Fruit fly (Drosophila melanogaster) whole organism, embryonic: Measurements from ENCODE around the gene Hex-t2.

Source experiments
- B-H1 ChIP-seq: fragments of 200-800 bp; sonication (Bioruptor generic); IDR thresholded peaks from 3 replicates; pipeline ENCODE4 v1.3.6; 2022; ENCODE audit warnings: missing biosample characterization, missing genetic modification characterization
- CG10274 ChIP-seq: fragments of 200-800 bp; sonication (Bioruptor generic); optimal IDR thresholded peaks from 3 replicates; lab custom pipeline; 2017; ENCODE audit warnings: missing biosample characterization, mild to moderate bottlenecking, missing genetic modification characterization
- CG11398 ChIP-seq: fragments of 200-800 bp; sonication (Bioruptor generic); optimal IDR thresholded peaks from 2 replicates; lab custom pipeline; 2016; ENCODE audit warnings: missing biosample characterization, missing genetic modification characterization
- CG13424 ChIP-seq: fragments of 200-800 bp; sonication (Bioruptor generic); optimal IDR thresholded peaks from 2 replicates; lab custom pipeline; 2019; ENCODE audit warnings: missing biosample characterization, mild to moderate bottlenecking, missing genetic modification characterization, moderate library complexity
- CG16779 ChIP-seq: fragments of 200-800 bp; sonication (Bioruptor generic); IDR thresholded peaks from 2 replicates; pipeline ENCODE4 v1.3.6; 2022; ENCODE audit warnings: missing biosample characterization, missing genetic modification characterization
- CG8290 ChIP-seq, 3 experiments: fragments of 200-800 bp; sonication (Bioruptor generic); optimal IDR thresholded peaks; 2 replicates each; lab custom pipeline; 2016 to 2019; ENCODE audit warnings: missing biosample characterization in 3 of 3, missing genetic modification characterization in 3 of 3, mild to moderate bottlenecking in 2 of 3, moderate library complexity in 1 of 3
- Dref ChIP-seq: fragments of 200-800 bp; sonication (Bioruptor generic); IDR thresholded peaks from 2 replicates; pipeline ENCODE4 v1.3.6; 2022; ENCODE audit warnings: missing biosample characterization, missing genetic modification characterization
- Hr78 ChIP-seq, 2 experiments: fragments of 200-800 bp in 1 of 2; fragments of >200 bp in 1 of 2; sonication (Bioruptor generic) in 1 of 2; optimal IDR thresholded peaks; 2 replicates each; lab custom pipeline; 2017 to 2019; ENCODE audit warnings: missing biosample characterization in 2 of 2, missing genetic modification characterization in 2 of 2, mild to moderate bottlenecking in 1 of 2, moderate library complexity in 1 of 2
- mld ChIP-seq: fragments of 200-800 bp; sonication (Bioruptor generic); IDR thresholded peaks from 3 replicates; pipeline ENCODE4 v1.3.6; 2022; ENCODE audit warnings: missing biosample characterization, missing genetic modification characterization; ENCODE audit not compliant: partially characterized antibody
- wek ChIP-seq: fragments of 200-800 bp; sonication (Bioruptor generic); optimal IDR thresholded peaks from 3 replicates; lab custom pipeline; 2018; ENCODE audit warnings: missing biosample characterization, mild to moderate bottlenecking, missing genetic modification characterization, moderate library complexity

dm6 chr3R:26457949-26458348, 7.5 kb downstream of the Hex-t2 start, which contains the start of gene CG14238:
- TF ChIP-seq CG10274 (GFP tag; lab: Kevin White, UChicago) (no peak), CG8290 (GFP tag; optimal IDR thresholded peaks at IDR 0.05; lab: Kevin White, UChicago) (no peak), CG8290 (tag; optimal IDR thresholded peaks at IDR 0.05; lab: Kevin White, UChicago) (no peak), Dref (GFP tag; lab: Robert Waterston, UW) (no peak), Hr78 (GFP tag; optimal IDR thresholded peaks at IDR 0.05; lab: Kevin White, UChicago) (no peak), CG16779 (GFP tag; lab: Robert Waterston, UW) (no peak), CG13424 (tag; lab: Kevin White, UChicago) (no peak), mld (no peak), B-H1 (GFP tag; lab: Robert Waterston, UW) (no peak), wek (no peak), CG11398 (GFP tag; lab: Kevin White, UChicago) (no peak)
